Worm (Caenorhabditis elegans) whole organism, L4/young adult: ENCODE results near the gene F11D5.1.

Source experiments
- dao-5 ChIP-seq: sonication (generic microtip); optimal IDR thresholded peaks from 2 replicates; lab custom pipeline; 2016; ENCODE audit warnings: missing genotype, missing genetic modification characterization, moderate library complexity, missing compliant biosample characterization
- him-1 ChIP-seq: sonication (generic microtip); optimal IDR thresholded peaks from 2 replicates; lab custom pipeline; 2016; ENCODE audit warnings: missing genotype, missing genetic modification reagents, missing genetic modification characterization, missing compliant biosample characterization

DNA sequence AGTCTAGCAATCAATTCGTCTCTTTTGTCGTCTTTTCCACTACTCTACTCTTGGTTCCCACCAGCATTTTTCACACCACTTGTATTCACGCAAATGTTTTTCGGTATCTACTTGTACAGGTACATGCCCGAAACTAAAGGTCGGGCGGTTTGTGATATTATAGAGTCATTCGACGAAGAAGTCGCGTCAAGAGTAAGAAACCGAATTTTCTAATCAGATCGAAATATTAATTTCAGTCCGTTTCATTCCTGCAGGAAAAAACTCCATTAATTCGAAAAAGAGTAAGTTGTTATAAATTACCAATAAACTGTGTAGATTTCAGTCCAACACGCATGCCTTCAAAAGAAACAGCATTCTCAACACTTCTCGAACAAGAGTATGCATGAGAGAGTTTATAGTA lies 41.0 kb upstream of the F11D5.1 start:
- no peak for TF ChIP-seq him-1 (tag; lab: Kevin White, UChicago)
- no peak for TF ChIP-seq dao-5 (tag; lab: Kevin White, UChicago)
